Fruit fly (Drosophila melanogaster): ENCODE results near the gene Eip74EF.

DNA sequence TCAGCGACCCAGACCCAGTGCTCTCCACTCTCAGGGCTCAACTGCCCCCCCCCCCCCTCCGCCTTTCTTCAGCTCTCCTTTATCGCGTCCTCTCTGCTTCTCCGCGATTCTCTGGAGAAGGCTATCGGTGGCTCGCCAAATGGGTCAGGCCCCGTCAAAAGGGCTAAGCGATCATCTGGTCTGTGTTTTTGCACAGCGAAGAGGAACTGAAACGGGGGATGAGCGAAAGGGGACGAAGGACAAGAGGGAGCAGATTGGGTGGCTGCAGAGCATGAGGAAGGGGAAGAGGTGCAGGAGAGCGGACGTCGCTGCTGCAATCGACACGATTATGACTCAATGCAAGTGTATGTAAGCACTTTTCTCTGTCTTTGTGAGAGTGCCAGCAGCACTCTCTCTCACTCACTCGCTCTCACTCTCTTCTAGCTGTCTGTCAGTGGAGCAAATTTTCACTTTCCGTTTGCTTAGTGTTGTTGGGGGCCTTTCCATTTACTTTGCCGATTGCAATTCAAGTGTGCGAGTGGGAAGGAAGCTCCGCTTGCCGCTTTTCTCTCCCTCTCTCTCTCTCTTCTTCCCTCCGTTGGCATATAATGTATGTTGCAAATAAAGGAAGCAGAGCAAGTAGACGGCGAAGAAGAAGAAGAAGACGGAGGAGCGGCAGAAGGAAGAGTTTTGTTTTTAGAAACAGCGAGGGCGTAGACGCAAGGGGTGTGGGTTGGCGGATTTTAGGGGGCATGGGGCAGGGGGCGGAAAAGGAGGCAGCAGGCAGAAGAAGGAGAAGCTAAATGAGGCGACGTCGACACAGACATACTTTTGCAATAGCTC is 41.4 kb downstream of the Eip74EF start:
- TF ChIP-seq MESR4 (GFP tag; optimal IDR thresholded peaks at IDR 0.05) (no peak), Ets65A (GFP tag) (peak; percentile 90), fru (optimal IDR thresholded peaks at IDR 0.05) (no peak), shn (GFP tag; optimal IDR thresholded peaks at IDR 0.05) (no peak), wdn (GFP tag; IDR thresholded peaks at IDR 0.05) (no peak), CG34422 (GFP tag; IDR thresholded peaks at IDR 0.05) (no peak), her (GFP tag; optimal IDR thresholded peaks at IDR 0.05) (no peak), rib (GFP tag; IDR thresholded peaks at IDR 0.05) (no peak), CG17912 (GFP tag; optimal IDR thresholded peaks at IDR 0.05) (no peak)
